Worm (Caenorhabditis elegans) whole organism, L3 larva: ENCODE data around the gene F26F2.11.

Experiments
- ZK546.5 ChIP-seq: sonication (generic microtip); optimal IDR thresholded peaks from 2 replicates; lab custom pipeline; 2017; ENCODE audit warnings: missing biosample characterization, missing genetic modification characterization
- ama-1 ChIP-seq: fragments of 150-350 bp; optimal IDR thresholded peaks from 2 replicates; lab custom pipeline; 2018
- ceh-28 ChIP-seq: fragments of 150-350 bp; optimal IDR thresholded peaks from 2 replicates; lab custom pipeline; 2014; ENCODE audit warnings: missing biosample characterization, missing genetic modification reagents, missing genetic modification characterization
- ceh-82 ChIP-seq: fragments of 150-350 bp; optimal IDR thresholded peaks from 2 replicates; lab custom pipeline; 2014; ENCODE audit warnings: missing biosample characterization, missing genetic modification characterization
- ceh-9 ChIP-seq: sonication (generic microtip); optimal IDR thresholded peaks from 2 replicates; lab custom pipeline; 2018; ENCODE audit warnings: missing biosample characterization, missing genetic modification characterization
- daf-12 ChIP-seq: fragments of 150-350 bp; optimal IDR thresholded peaks from 2 replicates; lab custom pipeline; 2014; ENCODE audit warnings: missing biosample characterization, missing genetic modification reagents, missing genetic modification characterization
- egl-27 ChIP-seq: sonication (generic microtip); optimal IDR thresholded peaks from 4 replicates; lab custom pipeline; 2017; ENCODE audit warnings: missing biosample characterization, missing genetic modification reagents, missing genetic modification characterization
- egl-5 ChIP-seq: fragments of 150-350 bp; optimal IDR thresholded peaks from 2 replicates; lab custom pipeline; 2017; ENCODE audit warnings: missing biosample characterization, missing genetic modification reagents, missing genetic modification characterization, inconsistent platforms
- elt-1 ChIP-seq: fragments of 150-350 bp; optimal IDR thresholded peaks from 2 replicates; lab custom pipeline; 2014; ENCODE audit warnings: missing biosample characterization, missing genetic modification characterization
- elt-2 ChIP-seq: sonication (generic microtip); optimal IDR thresholded peaks from 2 replicates; lab custom pipeline; 2016; ENCODE audit warnings: missing genetic modification reagents, mild to moderate bottlenecking, missing genetic modification characterization, missing compliant biosample characterization
- elt-3 ChIP-seq, 3 experiments: fragments of 150-350 bp in 1 of 3; sonication (generic microtip) in 2 of 3; optimal IDR thresholded peaks; 2 replicates in 2 of 3; 4 replicates in 1 of 3; lab custom pipeline; 2014 to 2017; ENCODE audit warnings: missing biosample characterization in 3 of 3, missing genetic modification characterization in 3 of 3
- eor-1 ChIP-seq, 2 experiments: fragments of 150-350 bp; optimal IDR thresholded peaks; 2 replicates each; lab custom pipeline; 2014 to 2018; ENCODE audit warnings: missing biosample characterization in 2 of 2, missing genetic modification characterization in 2 of 2
- fkh-10 ChIP-seq: sonication (generic microtip); optimal IDR thresholded peaks from 2 replicates; lab custom pipeline; 2017; ENCODE audit warnings: missing biosample characterization, missing genetic modification reagents, missing genetic modification characterization
- fos-1 ChIP-seq: fragments of 150-350 bp; optimal IDR thresholded peaks from 2 replicates; lab custom pipeline; 2014; ENCODE audit warnings: missing biosample characterization, missing genetic modification characterization
- hmg-11 ChIP-seq: sonication (generic microtip); optimal IDR thresholded peaks from 2 replicates; lab custom pipeline; 2016; ENCODE audit warnings: missing genetic modification characterization, missing compliant biosample characterization
- jun-1 ChIP-seq: fragments of 150-350 bp; optimal IDR thresholded peaks from 2 replicates; lab custom pipeline; 2014; ENCODE audit warnings: missing biosample characterization, missing genetic modification reagents, missing genetic modification characterization
- lin-15B ChIP-seq: fragments of 150-350 bp; optimal IDR thresholded peaks from 2 replicates; lab custom pipeline; 2014; ENCODE audit warnings: missing biosample characterization, missing genetic modification characterization
- lin-39 ChIP-seq: fragments of 150-350 bp; optimal IDR thresholded peaks from 2 replicates; lab custom pipeline; 2018; ENCODE audit warnings: missing biosample characterization, missing genetic modification reagents, missing genetic modification characterization
- lsy-12 ChIP-seq: sonication (generic microtip); optimal IDR thresholded peaks from 2 replicates; lab custom pipeline; 2016; ENCODE audit warnings: mild to moderate bottlenecking, missing genetic modification characterization, missing compliant biosample characterization
- mdl-1 ChIP-seq: fragments of 150-350 bp; optimal IDR thresholded peaks from 2 replicates; lab custom pipeline; 2014; ENCODE audit warnings: missing biosample characterization, missing genetic modification characterization
- mml-1 ChIP-seq: fragments of 150-350 bp; sonication (generic microtip); optimal IDR thresholded peaks from 3 replicates; lab custom pipeline; 2014; ENCODE audit warnings: missing biosample characterization, missing genetic modification characterization
- nfya-1 ChIP-seq: sonication (generic microtip); optimal IDR thresholded peaks from 2 replicates; lab custom pipeline; 2017; ENCODE audit warnings: missing genetic modification characterization, mild to moderate bottlenecking, missing compliant biosample characterization, antibody characterized with exemption, moderate library complexity; ENCODE audit not compliant: insufficient read depth
- nhr-11 ChIP-seq: fragments of 150-350 bp; optimal IDR thresholded peaks from 2 replicates; lab custom pipeline; 2014; ENCODE audit warnings: missing biosample characterization, missing genetic modification characterization
- nhr-23 ChIP-seq: fragments of 150-350 bp; optimal IDR thresholded peaks from 2 replicates; lab custom pipeline; 2014; ENCODE audit warnings: missing biosample characterization, missing genetic modification reagents, missing genetic modification characterization
- nhr-237 ChIP-seq: fragments of 150-350 bp; optimal IDR thresholded peaks from 2 replicates; lab custom pipeline; 2014; ENCODE audit warnings: missing biosample characterization, missing genetic modification characterization
- nhr-25 ChIP-seq: sonication (generic microtip); optimal IDR thresholded peaks from 2 replicates; lab custom pipeline; 2017; ENCODE audit warnings: missing biosample characterization, missing genetic modification characterization
- nhr-28 ChIP-seq: fragments of 150-350 bp; optimal IDR thresholded peaks from 2 replicates; lab custom pipeline; 2014; ENCODE audit warnings: missing biosample characterization, missing genetic modification characterization
- nhr-43 ChIP-seq: sonication (generic microtip); optimal IDR thresholded peaks from 2 replicates; lab custom pipeline; 2016; ENCODE audit warnings: mild to moderate bottlenecking, missing genetic modification characterization, missing compliant biosample characterization; ENCODE audit not compliant: poor library complexity, severe bottlenecking
- nhr-76 ChIP-seq: fragments of 150-350 bp; sonication (generic microtip); optimal IDR thresholded peaks from 5 replicates; lab custom pipeline; 2014; ENCODE audit warnings: missing biosample characterization, missing genetic modification characterization
- pqm-1 ChIP-seq: fragments of 150-350 bp; optimal IDR thresholded peaks from 2 replicates; lab custom pipeline; 2017; ENCODE audit warnings: missing biosample characterization, missing genetic modification characterization, inconsistent platforms
- skn-1 ChIP-seq: fragments of 150-350 bp; optimal IDR thresholded peaks from 2 replicates; lab custom pipeline; 2014; ENCODE audit warnings: missing biosample characterization, missing genetic modification characterization
- tbx-2 ChIP-seq: sonication (generic microtip); optimal IDR thresholded peaks from 2 replicates; lab custom pipeline; 2016; ENCODE audit warnings: mild to moderate bottlenecking, missing genetic modification characterization, missing compliant biosample characterization
- unc-62 ChIP-seq: fragments of 150-350 bp; sonication (generic microtip); optimal IDR thresholded peaks from 4 replicates; lab custom pipeline; 2014; ENCODE audit warnings: missing biosample characterization, missing genetic modification reagents, missing genetic modification characterization
- zag-1 ChIP-seq: fragments of 150-350 bp; optimal IDR thresholded peaks from 2 replicates; lab custom pipeline; 2014; ENCODE audit warnings: missing biosample characterization, missing genetic modification characterization
- ztf-4 ChIP-seq: fragments of 150-350 bp; optimal IDR thresholded peaks from 2 replicates; lab custom pipeline; 2014; ENCODE audit warnings: missing biosample characterization, missing genetic modification characterization

The F26F2.11 gene

ce11 chrV:20595653-20596052 is at the start of gene F26F2.11:
Gene F26F2.11 (minus strand): TSS chrV:20595753.
- TF ChIP-seq nhr-76 (tag; lab: Kevin White, UChicago), result no peak
- TF ChIP-seq ama-1, result no peak
- no peak for TF ChIP-seq nfya-1 (tag; lab: Kevin White, UChicago)
- TF ChIP-seq lin-39 (tag; lab: Kevin White, UChicago), result no peak
- TF ChIP-seq elt-3 (tag; optimal IDR thresholded peaks at IDR 0.05; lab: Kevin White, UChicago), result no peak
- TF ChIP-seq elt-2 (tag; lab: Kevin White, UChicago), result no peak
- no peak for TF ChIP-seq tbx-2 (tag; lab: Kevin White, UChicago)
- no peak for TF ChIP-seq mml-1 (tag; lab: Kevin White, UChicago)
- TF ChIP-seq fkh-10 (GFP tag; lab: Kevin White, UChicago), result no peak
- TF ChIP-seq unc-62 (GFP tag; lab: Kevin White, UChicago), result no peak

- TF ChIP-seq nhr-43 (tag; lab: Kevin White, UChicago) (no peak), nhr-11 (tag; lab: Kevin White, UChicago) (no peak), skn-1 (tag; lab: Kevin White, UChicago) (no peak), ceh-82 (no peak), hmg-11 (tag; lab: Kevin White, UChicago) (no peak), nhr-23 (tag; lab: Kevin White, UChicago) (no peak), nhr-237 (tag; lab: Kevin White, UChicago) (no peak), nhr-25 (tag; lab: Kevin White, UChicago) (no peak), lsy-12 (tag; lab: Kevin White, UChicago) (no peak), daf-12 (tag; lab: Kevin White, UChicago) (no peak), nfya-1 (tag; lab: Kevin White, UChicago) (no peak)
- TF ChIP-seq, all 47 proteins: peak for 0
Observed at ce11 chrV:20641896-20642295, 46.3 kb upstream of the F26F2.11 start, which contains the start of gene srxa-15. Gene srxa-15 (plus strand): TSS chrV:20642196.

- TF ChIP-seq ceh-9 (tag; lab: Kevin White, UChicago), result no peak
- no peak for TF ChIP-seq mdl-1 (tag; lab: Kevin White, UChicago)
- TF ChIP-seq nhr-11 (tag; lab: Kevin White, UChicago), result no peak
- no peak for TF ChIP-seq unc-62 (GFP tag; lab: Kevin White, UChicago)
- TF ChIP-seq jun-1 (tag; lab: Kevin White, UChicago), result no peak
- TF ChIP-seq nfya-1 (tag; lab: Kevin White, UChicago), result no peak
Observed at ce11 chrV:20639294-20639693, 43.7 kb upstream of the F26F2.11 start, which contains the start of gene srxa-14. Gene srxa-14 (plus strand): TSS chrV:20639594.

ce11 chrV:20638344-20638743 is 42.8 kb upstream of the F26F2.11 start, which contains the start of gene Y44A6B.3:
Gene Y44A6B.3 (minus strand): TSS chrV:20638444.
- TF ChIP-seq nfya-1 (tag; lab: Kevin White, UChicago) (no peak), fos-1 (tag; lab: Kevin White, UChicago) (no peak), elt-3 (tag; optimal IDR thresholded peaks at IDR 0.05; lab: Kevin White, UChicago) (no peak), ZK546.5 (no peak), nhr-28 (tag; lab: Kevin White, UChicago) (no peak)

ce11 chrV:20636855-20637254 is 41.3 kb upstream of the F26F2.11 start, which contains the start of gene ttr-13:
Gene ttr-13 (minus strand): TSS chrV:20636955.
- TF ChIP-seq elt-2 (tag; lab: Kevin White, UChicago), result no peak

- TF ChIP-seq skn-1 (tag; lab: Kevin White, UChicago) (no peak), jun-1 (tag; lab: Kevin White, UChicago) (no peak), elt-1 (tag; lab: Kevin White, UChicago) (no peak), nhr-23 (tag; lab: Kevin White, UChicago) (no peak), ceh-28 (no peak), lin-15B (tag; lab: Kevin White, UChicago) (no peak), zag-1 (tag; lab: Kevin White, UChicago) (no peak), nhr-76 (tag; lab: Kevin White, UChicago) (no peak), ztf-4 (tag; lab: Kevin White, UChicago) (no peak), egl-5 (tag; lab: Kevin White, UChicago) (no peak), ceh-9 (tag; lab: Kevin White, UChicago) (no peak), egl-27 (tag; lab: Kevin White, UChicago) (no peak), fos-1 (tag; lab: Kevin White, UChicago) (no peak), eor-1 (tag; optimal IDR thresholded peaks at IDR 0.05; lab: Kevin White, UChicago) (no peak), ceh-82 (no peak), pqm-1 (tag; lab: Kevin White, UChicago) (no peak), nhr-25 (tag; lab: Kevin White, UChicago) (no peak), daf-12 (tag; lab: Kevin White, UChicago) (no peak)
Observed at ce11 chrV:20634330-20634729, 38.8 kb upstream of the F26F2.11 start, which contains the start of gene F46B3.16. Gene F46B3.16 (plus strand): TSS chrV:20634630.
